Worm (Caenorhabditis elegans) whole organism, L3 larva: ENCODE results near the gene srx-59.

Source experiments
- R02D3.7 ChIP-seq: fragments of 150-350 bp; optimal IDR thresholded peaks from 2 replicates; lab custom pipeline; 2014; ENCODE audit warnings: missing biosample characterization, missing genetic modification characterization
- ZK546.5 ChIP-seq: sonication (generic microtip); optimal IDR thresholded peaks from 2 replicates; lab custom pipeline; 2017; ENCODE audit warnings: missing biosample characterization, missing genetic modification characterization
- aly-2 ChIP-seq: fragments of 150-350 bp; optimal IDR thresholded peaks from 2 replicates; lab custom pipeline; 2014; ENCODE audit warnings: missing biosample characterization, missing genetic modification characterization
- ama-1 ChIP-seq: fragments of 150-350 bp; optimal IDR thresholded peaks from 2 replicates; lab custom pipeline; 2018
- ceh-28 ChIP-seq: fragments of 150-350 bp; optimal IDR thresholded peaks from 2 replicates; lab custom pipeline; 2014; ENCODE audit warnings: missing biosample characterization, missing genetic modification reagents, missing genetic modification characterization
- ceh-82 ChIP-seq: fragments of 150-350 bp; optimal IDR thresholded peaks from 2 replicates; lab custom pipeline; 2014; ENCODE audit warnings: missing biosample characterization, missing genetic modification characterization
- ceh-9 ChIP-seq: sonication (generic microtip); optimal IDR thresholded peaks from 2 replicates; lab custom pipeline; 2018; ENCODE audit warnings: missing biosample characterization, missing genetic modification characterization
- daf-12 ChIP-seq: fragments of 150-350 bp; optimal IDR thresholded peaks from 2 replicates; lab custom pipeline; 2014; ENCODE audit warnings: missing biosample characterization, missing genetic modification reagents, missing genetic modification characterization
- egl-27 ChIP-seq: sonication (generic microtip); optimal IDR thresholded peaks from 4 replicates; lab custom pipeline; 2017; ENCODE audit warnings: missing biosample characterization, missing genetic modification reagents, missing genetic modification characterization
- egl-5 ChIP-seq: fragments of 150-350 bp; optimal IDR thresholded peaks from 2 replicates; lab custom pipeline; 2017; ENCODE audit warnings: missing biosample characterization, missing genetic modification reagents, missing genetic modification characterization, inconsistent platforms
- elt-1 ChIP-seq: fragments of 150-350 bp; optimal IDR thresholded peaks from 2 replicates; lab custom pipeline; 2014; ENCODE audit warnings: missing biosample characterization, missing genetic modification characterization
- elt-2 ChIP-seq: sonication (generic microtip); optimal IDR thresholded peaks from 2 replicates; lab custom pipeline; 2016; ENCODE audit warnings: missing genetic modification reagents, mild to moderate bottlenecking, missing genetic modification characterization, missing compliant biosample characterization
- elt-3 ChIP-seq, 3 experiments: fragments of 150-350 bp in 1 of 3; sonication (generic microtip) in 2 of 3; optimal IDR thresholded peaks; 2 replicates in 2 of 3; 4 replicates in 1 of 3; lab custom pipeline; 2014 to 2017; ENCODE audit warnings: missing biosample characterization in 3 of 3, missing genetic modification characterization in 3 of 3
- eor-1 ChIP-seq, 2 experiments: fragments of 150-350 bp; optimal IDR thresholded peaks; 2 replicates each; lab custom pipeline; 2014 to 2018; ENCODE audit warnings: missing biosample characterization in 2 of 2, missing genetic modification characterization in 2 of 2
- fkh-10 ChIP-seq: sonication (generic microtip); optimal IDR thresholded peaks from 2 replicates; lab custom pipeline; 2017; ENCODE audit warnings: missing biosample characterization, missing genetic modification reagents, missing genetic modification characterization
- fkh-2 ChIP-seq: fragments of 150-350 bp; optimal IDR thresholded peaks from 2 replicates; lab custom pipeline; 2014; ENCODE audit warnings: missing biosample characterization, missing genetic modification reagents, missing genetic modification characterization
- fos-1 ChIP-seq: fragments of 150-350 bp; optimal IDR thresholded peaks from 2 replicates; lab custom pipeline; 2014; ENCODE audit warnings: missing biosample characterization, missing genetic modification characterization
- hmg-11 ChIP-seq: sonication (generic microtip); optimal IDR thresholded peaks from 2 replicates; lab custom pipeline; 2016; ENCODE audit warnings: missing genetic modification characterization, missing compliant biosample characterization
- jun-1 ChIP-seq: fragments of 150-350 bp; optimal IDR thresholded peaks from 2 replicates; lab custom pipeline; 2014; ENCODE audit warnings: missing biosample characterization, missing genetic modification reagents, missing genetic modification characterization
- lin-15B ChIP-seq: fragments of 150-350 bp; optimal IDR thresholded peaks from 2 replicates; lab custom pipeline; 2014; ENCODE audit warnings: missing biosample characterization, missing genetic modification characterization
- lin-39 ChIP-seq: fragments of 150-350 bp; optimal IDR thresholded peaks from 2 replicates; lab custom pipeline; 2018; ENCODE audit warnings: missing biosample characterization, missing genetic modification reagents, missing genetic modification characterization
- lsy-12 ChIP-seq: sonication (generic microtip); optimal IDR thresholded peaks from 2 replicates; lab custom pipeline; 2016; ENCODE audit warnings: mild to moderate bottlenecking, missing genetic modification characterization, missing compliant biosample characterization
- mdl-1 ChIP-seq: fragments of 150-350 bp; optimal IDR thresholded peaks from 2 replicates; lab custom pipeline; 2014; ENCODE audit warnings: missing biosample characterization, missing genetic modification characterization
- mml-1 ChIP-seq: fragments of 150-350 bp; sonication (generic microtip); optimal IDR thresholded peaks from 3 replicates; lab custom pipeline; 2014; ENCODE audit warnings: missing biosample characterization, missing genetic modification characterization
- nfya-1 ChIP-seq: sonication (generic microtip); optimal IDR thresholded peaks from 2 replicates; lab custom pipeline; 2017; ENCODE audit warnings: missing genetic modification characterization, mild to moderate bottlenecking, missing compliant biosample characterization, antibody characterized with exemption, moderate library complexity; ENCODE audit not compliant: insufficient read depth
- nhr-11 ChIP-seq: fragments of 150-350 bp; optimal IDR thresholded peaks from 2 replicates; lab custom pipeline; 2014; ENCODE audit warnings: missing biosample characterization, missing genetic modification characterization
- nhr-12 ChIP-seq: fragments of 150-350 bp; optimal IDR thresholded peaks from 2 replicates; lab custom pipeline; 2014; ENCODE audit warnings: missing biosample characterization, missing genetic modification characterization
- nhr-23 ChIP-seq: fragments of 150-350 bp; optimal IDR thresholded peaks from 2 replicates; lab custom pipeline; 2014; ENCODE audit warnings: missing biosample characterization, missing genetic modification reagents, missing genetic modification characterization
- nhr-237 ChIP-seq: fragments of 150-350 bp; optimal IDR thresholded peaks from 2 replicates; lab custom pipeline; 2014; ENCODE audit warnings: missing biosample characterization, missing genetic modification characterization
- nhr-25 ChIP-seq: sonication (generic microtip); optimal IDR thresholded peaks from 2 replicates; lab custom pipeline; 2017; ENCODE audit warnings: missing biosample characterization, missing genetic modification characterization
- nhr-28 ChIP-seq: fragments of 150-350 bp; optimal IDR thresholded peaks from 2 replicates; lab custom pipeline; 2014; ENCODE audit warnings: missing biosample characterization, missing genetic modification characterization
- nhr-43 ChIP-seq: sonication (generic microtip); optimal IDR thresholded peaks from 2 replicates; lab custom pipeline; 2016; ENCODE audit warnings: mild to moderate bottlenecking, missing genetic modification characterization, missing compliant biosample characterization; ENCODE audit not compliant: poor library complexity, severe bottlenecking
- nhr-67 ChIP-seq: fragments of 150-350 bp; optimal IDR thresholded peaks from 2 replicates; lab custom pipeline; 2014; ENCODE audit warnings: missing biosample characterization, missing genetic modification characterization
- nhr-76 ChIP-seq: fragments of 150-350 bp; sonication (generic microtip); optimal IDR thresholded peaks from 5 replicates; lab custom pipeline; 2014; ENCODE audit warnings: missing biosample characterization, missing genetic modification characterization
- nhr-77 ChIP-seq: fragments of 150-350 bp; optimal IDR thresholded peaks from 2 replicates; lab custom pipeline; 2014; ENCODE audit warnings: missing biosample characterization, missing genetic modification characterization
- pha-4 ChIP-seq: fragments of 150-350 bp; optimal IDR thresholded peaks from 2 replicates; lab custom pipeline; 2014; ENCODE audit warnings: missing biosample characterization, missing genetic modification reagents, missing genetic modification characterization
- pqm-1 ChIP-seq: fragments of 150-350 bp; optimal IDR thresholded peaks from 2 replicates; lab custom pipeline; 2017; ENCODE audit warnings: missing biosample characterization, missing genetic modification characterization, inconsistent platforms
- sea-2 ChIP-seq: fragments of 150-350 bp; sonication (generic microtip); optimal IDR thresholded peaks from 4 replicates; lab custom pipeline; 2014; ENCODE audit warnings: missing biosample characterization, missing genetic modification reagents, missing genetic modification characterization
- skn-1 ChIP-seq: fragments of 150-350 bp; optimal IDR thresholded peaks from 2 replicates; lab custom pipeline; 2014; ENCODE audit warnings: missing biosample characterization, missing genetic modification characterization
- snpc-4 ChIP-seq: fragments of 150-350 bp; optimal IDR thresholded peaks from 2 replicates; lab custom pipeline; 2014; ENCODE audit warnings: missing biosample characterization, missing genetic modification characterization
- tbx-2 ChIP-seq: sonication (generic microtip); optimal IDR thresholded peaks from 2 replicates; lab custom pipeline; 2016; ENCODE audit warnings: mild to moderate bottlenecking, missing genetic modification characterization, missing compliant biosample characterization
- unc-39 ChIP-seq: sonication (generic microtip); optimal IDR thresholded peaks from 4 replicates; lab custom pipeline; 2017; ENCODE audit warnings: missing biosample characterization, missing genetic modification characterization
- unc-62 ChIP-seq: fragments of 150-350 bp; sonication (generic microtip); optimal IDR thresholded peaks from 4 replicates; lab custom pipeline; 2014; ENCODE audit warnings: missing biosample characterization, missing genetic modification reagents, missing genetic modification characterization
- zag-1 ChIP-seq: fragments of 150-350 bp; optimal IDR thresholded peaks from 2 replicates; lab custom pipeline; 2014; ENCODE audit warnings: missing biosample characterization, missing genetic modification characterization
- ztf-11 ChIP-seq: fragments of 150-350 bp; optimal IDR thresholded peaks from 2 replicates; lab custom pipeline; 2014; ENCODE audit warnings: missing biosample characterization, missing genetic modification characterization
- ztf-4 ChIP-seq: fragments of 150-350 bp; optimal IDR thresholded peaks from 2 replicates; lab custom pipeline; 2014; ENCODE audit warnings: missing biosample characterization, missing genetic modification characterization

srx-59 gene

ce11 chrV:6998303-6998884 is 26.7 kb downstream of the srx-59 start, which contains the start of gene nhr-42:
nhr-42 (plus strand) TSS chrV:6998819.
- no peak for TF ChIP-seq fos-1
- no peak for TF ChIP-seq unc-39 (tag; lab: Kevin White, UChicago)
- TF ChIP-seq nhr-43 (tag; lab: Kevin White, UChicago): peak; percentile 5
- no peak for TF ChIP-seq mml-1 (tag; lab: Kevin White, UChicago)
- no peak for TF ChIP-seq ztf-11
- no peak for TF ChIP-seq egl-5
- no peak for TF ChIP-seq nhr-28 (tag; lab: Kevin White, UChicago)
- no peak for TF ChIP-seq nhr-237
- TF ChIP-seq R02D3.7 (tag; lab: Kevin White, UChicago): no peak
- no peak for TF ChIP-seq hmg-11 (tag; lab: Kevin White, UChicago)
- TF ChIP-seq fkh-10 (GFP tag; lab: Kevin White, UChicago): no peak
- TF ChIP-seq elt-2 (tag; lab: Kevin White, UChicago): peak; percentile 66
- TF ChIP-seq lin-39: no peak
- TF ChIP-seq ceh-9: no peak
- no peak for TF ChIP-seq mdl-1 (tag; lab: Kevin White, UChicago)
- no peak for TF ChIP-seq sea-2
- no peak for TF ChIP-seq fkh-2 (tag; lab: Kevin White, UChicago)
- no peak for TF ChIP-seq nhr-77 (tag; lab: Kevin White, UChicago)
- no peak for TF ChIP-seq nhr-11 (tag; lab: Kevin White, UChicago)
- peak; percentile 16 for TF ChIP-seq nhr-25 (tag; lab: Kevin White, UChicago)
- TF ChIP-seq lsy-12 (tag; lab: Kevin White, UChicago): no peak
- no peak for TF ChIP-seq ama-1 (lab: Kevin White, UChicago)
- no peak for TF ChIP-seq nhr-12
- TF ChIP-seq jun-1 (tag; lab: Kevin White, UChicago): no peak
- TF ChIP-seq skn-1 (tag; lab: Kevin White, UChicago): no peak
- TF ChIP-seq ceh-82 (tag; lab: Kevin White, UChicago): no peak
- TF ChIP-seq ztf-4 (tag; lab: Kevin White, UChicago): no peak
- TF ChIP-seq egl-27 (tag; lab: Kevin White, UChicago): no peak
- TF ChIP-seq aly-2 (tag; lab: Kevin White, UChicago): no peak
- no peak for TF ChIP-seq nhr-67
- TF ChIP-seq pqm-1: peak; percentile 56
- peak; percentile 57 for TF ChIP-seq nhr-76 (tag; lab: Kevin White, UChicago)
- TF ChIP-seq elt-3 (tag; optimal IDR thresholded peaks at IDR 0.05; lab: Kevin White, UChicago): no peak
- no peak for TF ChIP-seq tbx-2
- peak; percentile 84 for TF ChIP-seq pha-4 (tag; lab: Kevin White, UChicago)
- TF ChIP-seq snpc-4 (tag; lab: Kevin White, UChicago): no peak
- TF ChIP-seq daf-12 (tag; lab: Kevin White, UChicago): no peak
- TF ChIP-seq unc-62 (GFP tag; lab: Kevin White, UChicago): no peak
- no peak for TF ChIP-seq ZK546.5 (tag; lab: Kevin White, UChicago)
- TF ChIP-seq elt-1: no peak
- TF ChIP-seq eor-1 (tag; optimal IDR thresholded peaks at IDR 0.05; lab: Kevin White, UChicago): no peak
- peak; percentile 14 for TF ChIP-seq nfya-1 (tag; lab: Kevin White, UChicago)

- TF ChIP-seq pha-4 (tag; lab: Kevin White, UChicago) (no peak), elt-2 (tag; lab: Kevin White, UChicago) (peak; percentile 40)
These were observed 29.1 kb downstream of the srx-59 start for ce11 chrV:7000734-7001133.

- TF ChIP-seq nhr-12: no peak
- no peak for TF ChIP-seq nhr-237
- no peak for TF ChIP-seq nhr-43 (tag; lab: Kevin White, UChicago)
- TF ChIP-seq ztf-11: no peak
- TF ChIP-seq zag-1 (tag; lab: Kevin White, UChicago): no peak
- no peak for TF ChIP-seq pqm-1
- no peak for TF ChIP-seq egl-27 (tag; lab: Kevin White, UChicago)
- TF ChIP-seq ceh-82 (tag; lab: Kevin White, UChicago): no peak
- no peak for TF ChIP-seq lin-15B
- no peak for TF ChIP-seq nhr-76 (tag; lab: Kevin White, UChicago)
- no peak for TF ChIP-seq nhr-67
- TF ChIP-seq eor-1 (tag; optimal IDR thresholded peaks at IDR 0.05; lab: Kevin White, UChicago): no peak
- no peak for TF ChIP-seq hmg-11 (tag; lab: Kevin White, UChicago)
- no peak for TF ChIP-seq nhr-23
- no peak for TF ChIP-seq ceh-28
- no peak for TF ChIP-seq jun-1 (tag; lab: Kevin White, UChicago)
- no peak for TF ChIP-seq pha-4 (tag; lab: Kevin White, UChicago)
These were observed 32.2 kb downstream of the srx-59 start, which contains the start of gene srab-4 for ce11 chrV:7003850-7004249. srab-4 (plus strand) TSS chrV:7004150.
